Worm (Caenorhabditis elegans): ENCODE results near the gene irld-4.
A peak's percentile ranks its signal among the peaks of the same experiment; 100 is the strongest.

irld-4 gene

ce11 chrIV:14599321-14599720 lies 33.6 kb upstream of the irld-4 start:
- TF ChIP-seq nhr-20 (tag; optimal IDR thresholded peaks at IDR 0.05): peak; percentile 46
- TF ChIP-seq blmp-1 (tag; optimal IDR thresholded peaks at IDR 0.05): peak; percentile 12
- TF ChIP-seq elt-3 (tag; optimal IDR thresholded peaks at IDR 0.05): peak in 1 of 6 experiments; percentile 55
- no peak for TF ChIP-seq efl-3 (GFP tag; optimal IDR thresholded peaks at IDR 0.05)
- peak; percentile 67 for TF ChIP-seq nhr-85 (tag)

DNA sequence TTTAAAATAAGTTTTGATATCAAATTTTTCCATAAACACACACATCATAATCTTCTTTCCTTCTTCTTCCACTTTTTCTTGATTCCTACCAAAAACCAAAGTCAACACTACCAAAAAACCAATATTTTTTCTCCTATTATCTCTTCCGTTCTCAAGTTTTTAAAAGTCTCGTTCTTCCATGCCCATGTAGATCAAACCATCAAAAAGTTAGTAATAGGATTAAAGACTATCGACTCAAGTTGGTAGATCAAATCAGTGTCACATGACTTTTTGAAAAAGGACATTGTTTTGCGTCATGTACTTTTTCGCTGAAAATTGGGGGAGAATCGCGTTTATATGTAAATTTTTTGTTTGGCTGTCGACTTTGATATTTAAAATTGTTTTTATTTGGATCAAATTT lies 29.9 kb upstream of the irld-4 start:
- TF ChIP-seq nhr-28 (tag; optimal IDR thresholded peaks at IDR 0.05) (no peak), snu-23 (GFP tag; optimal IDR thresholded peaks at IDR 0.05) (peak; percentile 30), nhr-85 (tag) (peak; percentile 84), vab-15 (tag; optimal IDR thresholded peaks at IDR 0.05) (no peak), ceh-82 (tag; optimal IDR thresholded peaks at IDR 0.05) (no peak), lin-14 (GFP tag; optimal IDR thresholded peaks at IDR 0.05) (no peak), isw-1 (GFP tag; IDR thresholded peaks at IDR 0.05) (no peak), Y116A8C.19 (tag; optimal IDR thresholded peaks at IDR 0.05; ENCODE audit: borderline replicate concordance) (no peak), hlh-4 (tag; optimal IDR thresholded peaks at IDR 0.05) (no peak), nhr-11 (tag; optimal IDR thresholded peaks at IDR 0.05) (no peak), nhr-20 (tag; optimal IDR thresholded peaks at IDR 0.05) (peak; percentile 40), irx-1 (tag; optimal IDR thresholded peaks at IDR 0.05) (no peak), efl-1 (optimal IDR thresholded peaks at IDR 0.05) (no peak), efl-1 (GFP tag; optimal IDR thresholded peaks at IDR 0.05 in 1 of 2) (peak in 1 of 2 experiments; percentile 90), ceh-90 (tag; optimal IDR thresholded peaks at IDR 0.05) (no peak), nhr-76 (tag; optimal IDR thresholded peaks at IDR 0.05) (no peak), fkh-10 (GFP tag; optimal IDR thresholded peaks at IDR 0.05) (no peak), hlh-17 (GFP tag; optimal IDR thresholded peaks at IDR 0.05; ENCODE audit: borderline replicate concordance) (no peak), nhr-71 (tag; optimal IDR thresholded peaks at IDR 0.05) (no peak), lin-35 (GFP tag; optimal IDR thresholded peaks at IDR 0.05) (peak in 1 of 2 experiments; percentile 34)

DNA sequence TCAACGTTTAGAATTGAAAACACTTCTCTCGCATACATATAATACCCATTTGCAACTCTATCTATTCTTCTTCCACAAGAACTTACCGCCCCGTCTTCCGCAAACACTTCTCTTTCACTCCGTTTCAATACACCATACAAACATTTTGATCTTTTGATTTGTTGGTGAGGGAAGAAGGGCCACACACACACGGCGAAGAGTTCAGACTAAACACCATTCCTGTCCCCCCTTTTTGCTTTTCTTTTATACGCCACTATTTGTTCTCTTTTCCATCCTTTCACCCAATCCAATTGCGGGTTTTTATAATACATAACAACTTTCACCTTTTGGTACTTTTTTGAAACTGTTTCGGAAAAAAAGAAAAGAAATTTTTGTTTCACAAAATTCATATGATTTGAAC lies 27.8 kb upstream of the irld-4 start:
- TF ChIP-seq blmp-1 (tag; optimal IDR thresholded peaks at IDR 0.05) (peak; percentile 78), lin-14 (GFP tag; optimal IDR thresholded peaks at IDR 0.05) (peak; percentile 54), lir-3 (tag; optimal IDR thresholded peaks at IDR 0.05; ENCODE audit: poor library complexity) (no peak), nhr-20 (tag; optimal IDR thresholded peaks at IDR 0.05) (peak; percentile 38), ama-1 (optimal IDR thresholded peaks at IDR 0.05) (no peak), nhr-71 (tag; optimal IDR thresholded peaks at IDR 0.05) (peak; percentile 20)

- no peak for TF ChIP-seq lir-3 (tag; optimal IDR thresholded peaks at IDR 0.05; ENCODE audit: poor library complexity)
- TF ChIP-seq dpl-1 (GFP tag; optimal IDR thresholded peaks at IDR 0.05): peak in 1 of 3 experiments; percentile 6
- peak; percentile 86 for TF ChIP-seq lin-14 (GFP tag; optimal IDR thresholded peaks at IDR 0.05)
- TF ChIP-seq nhr-12 (tag; optimal IDR thresholded peaks at IDR 0.05): no peak
- TF ChIP-seq mep-1 (tag; optimal IDR thresholded peaks at IDR 0.05): peak; percentile 51
- TF ChIP-seq sox-4 (tag; optimal IDR thresholded peaks at IDR 0.05): peak; percentile 20
- peak; percentile 50 for TF ChIP-seq nhr-47 (tag; optimal IDR thresholded peaks at IDR 0.05)
- TF ChIP-seq snu-23 (GFP tag; optimal IDR thresholded peaks at IDR 0.05): peak; percentile 42
- TF ChIP-seq ztf-4 (tag; optimal IDR thresholded peaks at IDR 0.05): peak; percentile 58
- TF ChIP-seq fkh-10 (GFP tag; optimal IDR thresholded peaks at IDR 0.05): no peak
- peak; percentile 26 for TF ChIP-seq skn-1 (tag; optimal IDR thresholded peaks at IDR 0.05)
- peak in 1 of 2 experiments; percentile 18 for TF ChIP-seq efl-1 (optimal IDR thresholded peaks at IDR 0.05)
- no peak for TF ChIP-seq efl-1 (GFP tag; optimal IDR thresholded peaks at IDR 0.05 in 1 of 2)
- TF ChIP-seq nhr-11 (tag; optimal IDR thresholded peaks at IDR 0.05): peak; percentile 14
- no peak for TF ChIP-seq unc-62 (GFP tag; optimal IDR thresholded peaks at IDR 0.05)
- no peak for TF ChIP-seq ces-1 (GFP tag; optimal IDR thresholded peaks at IDR 0.05)
- TF ChIP-seq unc-130 (tag; optimal IDR thresholded peaks at IDR 0.05): no peak
- TF ChIP-seq blmp-1 (tag; optimal IDR thresholded peaks at IDR 0.05): peak; percentile 2
- peak; percentile 56 for TF ChIP-seq fkh-4 (tag; optimal IDR thresholded peaks at IDR 0.05; ENCODE audit: borderline replicate concordance)
- peak; percentile 27 to 35 for TF ChIP-seq lsy-2 (tag; optimal IDR thresholded peaks at IDR 0.05)
- TF ChIP-seq nhr-19 (GFP tag; conservative IDR thresholded peaks at IDR 0.05): peak; percentile 60
- TF ChIP-seq efl-3 (GFP tag; optimal IDR thresholded peaks at IDR 0.05): no peak
- TF ChIP-seq fos-1 (tag; optimal IDR thresholded peaks at IDR 0.05): peak; percentile 7
- peak; percentile 22 for TF ChIP-seq lin-39 (tag; optimal IDR thresholded peaks at IDR 0.05)
- no peak for TF ChIP-seq tlp-1 (tag; optimal IDR thresholded peaks at IDR 0.05)
- peak in 1 of 2 experiments; percentile 12 for TF ChIP-seq lin-35 (GFP tag; optimal IDR thresholded peaks at IDR 0.05)
- TF ChIP-seq swsn-7 (tag; optimal IDR thresholded peaks at IDR 0.05): peak; percentile 34
- TF ChIP-seq egl-27 (tag; optimal IDR thresholded peaks at IDR 0.05): peak in 1 of 2 experiments; percentile 6
- TF ChIP-seq nhr-77 (tag; optimal IDR thresholded peaks at IDR 0.05): no peak
- TF ChIP-seq C34B4.2 (tag; optimal IDR thresholded peaks at IDR 0.05): no peak
- TF ChIP-seq nhr-237 (tag; optimal IDR thresholded peaks at IDR 0.05): no peak
These were observed 26.4 kb upstream of the irld-4 start for ce11 chrIV:14606469-14606868.

Measured in whole organism, L1 larva.